Worm (Caenorhabditis elegans): ENCODE measurements around the gene K09F6.9.
"Not testable (repeated sequence)": the region's sequence is repeated elsewhere in the genome, so short reads cannot be mapped to it uniquely, and the experiment has no call there.

DNA sequence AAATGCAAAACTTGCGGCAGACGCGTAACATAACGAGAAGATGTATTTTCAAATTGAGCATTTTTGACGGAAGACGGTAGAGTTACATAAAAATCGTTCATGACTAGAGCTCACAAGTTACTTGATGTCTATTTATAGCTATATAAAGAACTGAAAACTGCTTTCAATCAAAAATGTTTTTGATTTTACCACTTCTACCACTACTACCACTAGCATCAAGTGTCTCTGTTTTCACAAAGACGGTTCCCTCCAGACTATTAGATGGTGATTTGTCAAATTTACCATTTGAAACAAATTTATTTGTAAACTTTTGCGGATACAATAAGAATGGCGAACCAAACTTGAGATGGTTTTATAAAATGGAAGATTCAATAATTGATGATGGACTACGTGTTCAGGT is at the start of gene K09F6.9:
- TF ChIP-seq ztf-23 (GFP tag; IDR thresholded peaks at IDR 0.05); ztf-29 (GFP tag; IDR thresholded peaks at IDR 0.05); flt-1 (GFP tag; IDR thresholded peaks at IDR 0.05); tab-1 (GFP tag; IDR thresholded peaks at IDR 0.05); med-1 (GFP tag; optimal IDR thresholded peaks at IDR 0.05; ENCODE audit: insufficient read depth); ref-1 (GFP tag; conservative IDR thresholded peaks at IDR 0.05); cog-1 (tag; optimal IDR thresholded peaks at IDR 0.05): not testable (repeated sequence)

Measured in whole organism, midembryonic.